Worm (Caenorhabditis elegans): ENCODE measurements around the gene aqp-11.
A peak's percentile ranks its signal among the peaks of the same experiment; 100 is the strongest.

The aqp-11 gene

ce11 chrIII:13625650-13626430, 47.2 kb upstream of the aqp-11 start (continued):
- TF ChIP-seq ceh-40 (GFP tag; IDR thresholded peaks at IDR 0.05) (no peak), Y79H2A.3 (GFP tag; conservative IDR thresholded peaks at IDR 0.05) (no peak), attf-6 (GFP tag; IDR thresholded peaks at IDR 0.05) (no peak), lsy-27 (tag; optimal IDR thresholded peaks at IDR 0.05; ENCODE audit: borderline replicate concordance, insufficient read depth) (no peak), zim-3 (tag; optimal IDR thresholded peaks at IDR 0.05) (no peak), pbrm-1 (GFP tag; IDR thresholded peaks at IDR 0.05) (0 out of 2 replicates have a peak, but pooled peaks have one; percentile 35), madf-10 (tag; optimal IDR thresholded peaks at IDR 0.05) (peak; percentile 72), F57C9.4 (tag; optimal IDR thresholded peaks at IDR 0.05) (peak; percentile 7), mcd-1 (GFP tag; IDR thresholded peaks at IDR 0.05) (peak; percentile 46), nhr-179 (tag; optimal IDR thresholded peaks at IDR 0.05) (no peak), rec-8 (tag; optimal IDR thresholded peaks at IDR 0.05) (no peak), nfya-2 (GFP tag; IDR thresholded peaks at IDR 0.05) (peak; percentile 68; the same call in 1 of the 2 replicates), ztf-22 (GFP tag; optimal IDR thresholded peaks at IDR 0.05) (no peak)

- TF ChIP-seq bed-2 (GFP tag; IDR thresholded peaks at IDR 0.05) (no peak), nhr-80 (tag; optimal IDR thresholded peaks at IDR 0.05) (peak; percentile 39), egrh-3 (GFP tag; IDR thresholded peaks at IDR 0.05) (no peak)
These were observed 46.4 kb upstream of the aqp-11 start, which contains the start of gene T12D8.5 for ce11 chrIII:13626692-13627091. T12D8.5 (minus strand) TSS chrIII:13626786.

DNA sequence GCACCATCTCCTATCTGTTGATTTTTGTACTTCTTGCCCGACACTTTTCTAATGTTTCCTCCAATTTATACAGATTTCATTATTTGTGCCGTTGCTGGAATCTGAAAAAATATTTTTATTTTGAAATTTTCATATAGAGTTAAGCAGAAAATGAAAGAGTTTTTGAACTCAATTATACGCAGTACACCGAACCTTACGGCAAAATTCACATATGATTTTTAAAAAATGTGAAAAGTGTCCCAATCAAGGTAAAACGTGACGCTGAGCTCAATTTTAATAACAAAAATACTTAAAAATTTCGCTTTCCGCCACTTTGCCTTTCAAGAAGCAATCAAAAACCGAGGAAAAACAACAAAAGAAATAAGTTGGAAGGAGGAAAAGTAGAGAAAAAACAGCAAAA, 42.4 kb upstream of the aqp-11 start, which contains the start of gene arrd-17:
arrd-17 (minus strand) TSS at position 101 of the 400 bp plus-strand sequence.
- TF ChIP-seq B0261.1 (tag; optimal IDR thresholded peaks at IDR 0.05) (no peak), snpc-4 (GFP tag; optimal IDR thresholded peaks at IDR 0.05) (no peak), snpc-4 (tag; optimal IDR thresholded peaks at IDR 0.05) (no peak), hmg-1.2 (GFP tag; IDR thresholded peaks at IDR 0.05) (no peak), tbp1 (GFP tag; optimal IDR thresholded peaks at IDR 0.05) (no peak), ccch-3 (GFP tag; optimal IDR thresholded peaks at IDR 0.05) (no peak), madf-8 (GFP tag; conservative IDR thresholded peaks at IDR 0.05) (no peak), B0336.3 (GFP tag; IDR thresholded peaks at IDR 0.05) (no peak), ztf-22 (GFP tag; optimal IDR thresholded peaks at IDR 0.05) (no peak), ztf-18 (tag; optimal IDR thresholded peaks at IDR 0.05) (no peak), sptf-2 (GFP tag; optimal IDR thresholded peaks at IDR 0.05) (no peak), aptf-2 (GFP tag; conservative IDR thresholded peaks at IDR 0.05) (no peak), ceh-79 (tag; optimal IDR thresholded peaks at IDR 0.05) (no peak), F49E8.2 (tag; optimal IDR thresholded peaks at IDR 0.05; ENCODE audit: insufficient read depth) (no peak), efl-1 (GFP tag; optimal IDR thresholded peaks at IDR 0.05) (no peak), atf-7 (tag; optimal IDR thresholded peaks at IDR 0.05) (no peak), unc-62 (GFP tag; optimal IDR thresholded peaks at IDR 0.05) (no peak), hrde-1 (tag; optimal IDR thresholded peaks at IDR 0.05; ENCODE audit: borderline replicate concordance) (no peak), somi-1 (GFP tag; optimal IDR thresholded peaks at IDR 0.05) (no peak), hlh-26 (GFP tag; conservative IDR thresholded peaks at IDR 0.05) (no peak)
